Fruit fly (Drosophila melanogaster) whole organism, embryonic: Measurements from ENCODE around the gene Rab9D.

Source experiments
- CG10366 ChIP-seq: fragments of 200-800 bp; sonication (Bioruptor generic); IDR thresholded peaks from 2 replicates; pipeline ENCODE4 v1.3.6; 2022; ENCODE audit warnings: missing biosample characterization, missing genetic modification characterization
- CG11560 ChIP-seq: fragments of 200-800 bp; sonication (Bioruptor generic); IDR thresholded peaks from 3 replicates; pipeline ENCODE4 v1.3.6; 2022; ENCODE audit warnings: missing biosample characterization, missing genetic modification characterization
- CG12155 ChIP-seq: fragments of 200-800 bp; sonication (Bioruptor generic); optimal IDR thresholded peaks from 3 replicates; lab custom pipeline; 2016; ENCODE audit warnings: missing biosample characterization, missing genetic modification characterization
- CG15011 ChIP-seq: fragments of 200-800 bp; sonication (Bioruptor generic); optimal IDR thresholded peaks from 3 replicates; lab custom pipeline; 2018; ENCODE audit warnings: missing biosample characterization, mild to moderate bottlenecking, missing genetic modification characterization
- CG15479 ChIP-seq: fragments of 200-800 bp; sonication (Bioruptor generic); optimal IDR thresholded peaks from 3 replicates; lab custom pipeline; 2019; ENCODE audit warnings: missing biosample characterization, mild to moderate bottlenecking, missing genetic modification characterization, moderate library complexity
- CG17328 ChIP-seq: fragments of 200-800 bp; sonication (Bioruptor generic); IDR thresholded peaks from 2 replicates; pipeline ENCODE4 v1.3.6; 2022; ENCODE audit warnings: missing biosample characterization, missing genetic modification characterization
- CG17361 ChIP-seq: fragments of 200-800 bp; sonication (Bioruptor generic); IDR thresholded peaks from 3 replicates; pipeline ENCODE4 v1.3.6; 2022; ENCODE audit warnings: missing biosample characterization, missing genetic modification characterization
- CG17612 ChIP-seq: fragments of 200-800 bp; sonication (Bioruptor generic); IDR thresholded peaks from 2 replicates; pipeline ENCODE4 v1.3.6; 2022; ENCODE audit warnings: missing biosample characterization, missing genetic modification characterization
- CG2116 ChIP-seq: fragments of 200-800 bp; sonication (Bioruptor generic); optimal IDR thresholded peaks from 3 replicates; lab custom pipeline; 2018; ENCODE audit warnings: missing biosample characterization, mild to moderate bottlenecking, missing genetic modification characterization
- CG2120 ChIP-seq: fragments of 200-800 bp; sonication (Bioruptor generic); optimal IDR thresholded peaks from 3 replicates; lab custom pipeline; 2016; ENCODE audit warnings: missing biosample characterization, missing genetic modification characterization
- CG2199 ChIP-seq: fragments of 200-800 bp; sonication (Bioruptor generic); IDR thresholded peaks from 3 replicates; pipeline ENCODE4 v1.3.6; 2022; ENCODE audit warnings: missing biosample characterization, missing genetic modification characterization
- CG33557 ChIP-seq: fragments of 200-800 bp; sonication (Bioruptor generic); optimal IDR thresholded peaks from 2 replicates; lab custom pipeline; 2019; ENCODE audit warnings: missing biosample characterization, mild to moderate bottlenecking, missing genetic modification characterization, moderate library complexity
- CG4707 ChIP-seq: fragments of 200-800 bp; sonication (Bioruptor generic); optimal IDR thresholded peaks from 2 replicates; lab custom pipeline; 2018; ENCODE audit warnings: missing biosample characterization, mild to moderate bottlenecking, missing genetic modification characterization, moderate library complexity
- CG6683 ChIP-seq: fragments of 200-800 bp; sonication (Bioruptor generic); optimal IDR thresholded peaks from 2 replicates; lab custom pipeline; 2017; ENCODE audit warnings: missing biosample characterization, mild to moderate bottlenecking, missing genetic modification characterization, missing genetic modification reagents
- CG6689 ChIP-seq: fragments of 200-800 bp; sonication (Bioruptor generic); IDR thresholded peaks from 2 replicates; pipeline ENCODE4 v1.3.6; 2022; ENCODE audit warnings: missing biosample characterization, missing genetic modification characterization
- CG7786 ChIP-seq: fragments of 200-800 bp; sonication (Bioruptor generic); optimal IDR thresholded peaks from 2 replicates; lab custom pipeline; 2016; ENCODE audit warnings: missing biosample characterization, missing genetic modification characterization
- CG8281 ChIP-seq: fragments of 200-800 bp; sonication (Bioruptor generic); optimal IDR thresholded peaks from 2 replicates; lab custom pipeline; 2018; ENCODE audit warnings: missing biosample characterization, mild to moderate bottlenecking, missing genetic modification characterization, moderate library complexity
- CG8388 ChIP-seq: fragments of 200-800 bp; sonication (Bioruptor generic); optimal IDR thresholded peaks from 2 replicates; lab custom pipeline; 2019; ENCODE audit warnings: missing biosample characterization, mild to moderate bottlenecking, missing genetic modification characterization, moderate library complexity
- CG8944 ChIP-seq: fragments of 200-800 bp; sonication (Bioruptor generic); optimal IDR thresholded peaks from 3 replicates; lab custom pipeline; 2016; ENCODE audit warnings: missing biosample characterization, missing genetic modification characterization
- Camta ChIP-seq: fragments of 200-800 bp; sonication (Bioruptor generic); optimal IDR thresholded peaks from 2 replicates; lab custom pipeline; 2016; ENCODE audit warnings: missing biosample characterization, missing genetic modification characterization
- Ets65A ChIP-seq: fragments of 200-800 bp; sonication (Bioruptor generic); peaks from one replicate; lab custom pipeline; 2016; ENCODE audit warnings: missing biosample characterization, missing genetic modification characterization
- HLH3B ChIP-seq: fragments of 200-800 bp; sonication (Bioruptor generic); IDR thresholded peaks from 2 replicates; pipeline ENCODE4 v1.3.6; 2022; ENCODE audit warnings: missing biosample characterization, missing genetic modification characterization
- Jarid2 ChIP-seq: fragments of 200-800 bp; sonication (Bioruptor generic); optimal IDR thresholded peaks from 3 replicates; lab custom pipeline; 2017; ENCODE audit warnings: mild to moderate bottlenecking, missing biosample characterization, missing genetic modification reagents, missing genetic modification characterization
- Lpt ChIP-seq: fragments of >200 bp; optimal IDR thresholded peaks from 2 replicates; lab custom pipeline; 2018; ENCODE audit warnings: missing biosample characterization, missing genetic modification characterization
- Meics ChIP-seq: fragments of 200-800 bp; sonication (Bioruptor generic); optimal IDR thresholded peaks from 2 replicates; lab custom pipeline; 2017; ENCODE audit warnings: missing biosample characterization, mild to moderate bottlenecking, missing genetic modification characterization
- Mes4 ChIP-seq: fragments of 200-800 bp; sonication (Bioruptor generic); optimal IDR thresholded peaks from 2 replicates; lab custom pipeline; 2016; ENCODE audit warnings: missing biosample characterization, missing genetic modification characterization
- Poxn ChIP-seq: fragments of 200-800 bp; sonication (Bioruptor generic); IDR thresholded peaks from 2 replicates; pipeline ENCODE4 v1.3.6; 2022; ENCODE audit warnings: missing biosample characterization, missing genetic modification characterization
- Spps ChIP-seq: fragments of 200-800 bp; sonication (Bioruptor generic); optimal IDR thresholded peaks from 2 replicates; lab custom pipeline; 2018; ENCODE audit warnings: missing biosample characterization, mild to moderate bottlenecking, missing genetic modification characterization
- Stat92E ChIP-seq, 3 experiments: fragments of >200 bp in 2 of 3; fragments of 200-800 bp in 1 of 3; sonication (Bioruptor generic) in 1 of 3; optimal IDR thresholded peaks; 2 replicates each; lab custom pipeline; 2017 to 2019; ENCODE audit warnings: missing biosample characterization in 3 of 3, missing genetic modification characterization in 3 of 3, mild to moderate bottlenecking in 1 of 3, moderate library complexity in 1 of 3
- Trl ChIP-seq, 3 experiments: fragments of >200 bp in 2 of 3; fragments of 200-800 bp in 1 of 3; sonication (Bioruptor generic) in 1 of 3; optimal IDR thresholded peaks; 2 replicates in 1 of 3; 3 replicates in 2 of 3; lab custom pipeline; 2016 to 2017; ENCODE audit warnings: missing biosample characterization in 1 of 3, missing genetic modification characterization in 1 of 3
- Usf ChIP-seq: fragments of 200-800 bp; sonication (Bioruptor generic); optimal IDR thresholded peaks from 2 replicates; lab custom pipeline; 2017; ENCODE audit warnings: missing genotype, missing biosample characterization, missing genetic modification characterization
- YL-1 ChIP-seq: fragments of 200-800 bp; sonication (Bioruptor generic); optimal IDR thresholded peaks from 3 replicates; lab custom pipeline; 2017; ENCODE audit warnings: missing biosample characterization, mild to moderate bottlenecking, missing genetic modification characterization
- dati ChIP-seq: fragments of 200-800 bp; sonication (Bioruptor generic); IDR thresholded peaks from 2 replicates; pipeline ENCODE4 v1.3.6; 2022; ENCODE audit warnings: missing biosample characterization, missing genetic modification characterization
- esg ChIP-seq: fragments of 200-800 bp; sonication (Bioruptor generic); conservative IDR thresholded peaks from 2 replicates; pipeline ENCODE4 v1.3.6; 2022; ENCODE audit warnings: missing biosample characterization, missing genetic modification characterization
- exex ChIP-seq: fragments of 200-800 bp; sonication (Bioruptor generic); optimal IDR thresholded peaks from 4 replicates; lab custom pipeline; 2018; ENCODE audit warnings: missing biosample characterization, mild to moderate bottlenecking, missing genetic modification characterization, moderate library complexity
- fd3F ChIP-seq: fragments of 200-800 bp; sonication (Bioruptor generic); optimal IDR thresholded peaks from 2 replicates; lab custom pipeline; 2018; ENCODE audit warnings: missing biosample characterization, mild to moderate bottlenecking, missing genetic modification characterization, moderate library complexity
- gcm ChIP-seq: fragments of 200-800 bp; sonication (Bioruptor generic); optimal IDR thresholded peaks from 2 replicates; lab custom pipeline; 2019; ENCODE audit warnings: missing biosample characterization, mild to moderate bottlenecking, missing genetic modification characterization, moderate library complexity
- gfzf ChIP-seq: fragments of 200-800 bp; sonication (Bioruptor generic); optimal IDR thresholded peaks from 2 replicates; lab custom pipeline; 2016; ENCODE audit warnings: missing biosample characterization, mild to moderate bottlenecking, missing genetic modification characterization, moderate library complexity
- grau ChIP-seq: fragments of 200-800 bp; optimal IDR thresholded peaks from 3 replicates; lab custom pipeline; 2019; ENCODE audit warnings: missing biosample characterization, mild to moderate bottlenecking, missing genetic modification characterization, moderate library complexity
- inv ChIP-seq: fragments of 200-800 bp; sonication (Bioruptor generic); IDR thresholded peaks from 2 replicates; pipeline ENCODE4 v1.3.6; 2022; ENCODE audit warnings: missing biosample characterization, missing genetic modification characterization; ENCODE audit not compliant: partially characterized antibody
- kah ChIP-seq: fragments of 200-800 bp; sonication (Bioruptor generic); optimal IDR thresholded peaks from 2 replicates; lab custom pipeline; 2018; ENCODE audit warnings: missing biosample characterization, mild to moderate bottlenecking, missing genetic modification characterization
- mam ChIP-seq: fragments of 200-800 bp; sonication (Bioruptor generic); optimal IDR thresholded peaks from 3 replicates; lab custom pipeline; 2016; ENCODE audit warnings: missing biosample characterization, missing genetic modification characterization
- nerfin-1 ChIP-seq: fragments of 200-800 bp; sonication (Bioruptor generic); optimal IDR thresholded peaks from 3 replicates; lab custom pipeline; 2019; ENCODE audit warnings: missing biosample characterization, mild to moderate bottlenecking, missing genetic modification characterization, moderate library complexity
- pfk ChIP-seq: fragments of 200-800 bp; sonication (Bioruptor generic); optimal IDR thresholded peaks from 2 replicates; lab custom pipeline; 2018; ENCODE audit warnings: missing biosample characterization, mild to moderate bottlenecking, missing genetic modification characterization, moderate library complexity
- pum ChIP-seq: fragments of 200-800 bp; sonication (Bioruptor generic); optimal IDR thresholded peaks from 2 replicates; lab custom pipeline; 2016; ENCODE audit warnings: missing biosample characterization, missing genetic modification characterization
- pzg ChIP-seq: fragments of 200-800 bp; sonication (Bioruptor generic); optimal IDR thresholded peaks from 3 replicates; lab custom pipeline; 2018; ENCODE audit warnings: missing biosample characterization, mild to moderate bottlenecking, missing genetic modification characterization, moderate library complexity
- ranshi ChIP-seq: fragments of 200-800 bp; sonication (Bioruptor generic); IDR thresholded peaks from 2 replicates; pipeline ENCODE4 v1.3.6; 2022; ENCODE audit warnings: missing biosample characterization, missing genetic modification characterization
- sd ChIP-seq: fragments of 200-800 bp; sonication (Bioruptor generic); optimal IDR thresholded peaks from 3 replicates; lab custom pipeline; 2018; ENCODE audit warnings: missing biosample characterization, mild to moderate bottlenecking, missing genetic modification characterization, moderate library complexity
- seq ChIP-seq: fragments of 200-800 bp; sonication (Bioruptor generic); IDR thresholded peaks from 2 replicates; pipeline ENCODE4 v1.3.6; 2022; ENCODE audit warnings: missing biosample characterization, missing genetic modification characterization
- tna ChIP-seq: fragments of 200-800 bp; sonication (Bioruptor generic); IDR thresholded peaks from 2 replicates; pipeline ENCODE4 v1.3.6; 2022; ENCODE audit warnings: missing biosample characterization, missing genetic modification characterization; ENCODE audit not compliant: partially characterized antibody

Gene Rab9D

dm6 chrX:10543303-10543702, 45.6 kb upstream of the Rab9D start (continued):
- TF ChIP-seq pzg (GFP tag; lab: Kevin White, UChicago) (no peak), CG17612 (GFP tag; lab: Robert Waterston, UW) (0 out of 2 replicates have a peak, but pooled peaks have one; percentile 12), CG4707 (GFP tag; lab: Kevin White, UChicago) (no peak), mam (peak; percentile 20), CG15011 (GFP tag; lab: Kevin White, UChicago) (peak; percentile 22), tna (GFP tag; lab: Robert Waterston, UW) (no peak), Meics (GFP tag; lab: Kevin White, UChicago) (peak; percentile 41), Spps (tag; lab: Kevin White, UChicago) (peak; percentile 50), exex (no peak), ranshi (GFP tag; lab: Robert Waterston, UW) (0 out of 2 replicates have a peak, but pooled peaks have one; percentile 45), pum (GFP tag; lab: Kevin White, UChicago) (peak; percentile 51), CG17328 (GFP tag; lab: Robert Waterston, UW) (peak; percentile 63; the same call in 1 of the 2 replicates), CG7786 (GFP tag; lab: Kevin White, UChicago) (peak; percentile 42), gcm (GFP tag; lab: Kevin White, UChicago) (peak; percentile 50), pfk (GFP tag; lab: Kevin White, UChicago) (no peak), CG6689 (GFP tag; lab: Robert Waterston, UW) (peak; percentile 67), gfzf (GFP tag; lab: Kevin White, UChicago) (no peak), sd (tag; lab: Kevin White, UChicago) (no peak), CG15479 (no peak), CG12155 (GFP tag; lab: Kevin White, UChicago) (peak; percentile 17), CG8388 (GFP tag; lab: Kevin White, UChicago) (peak; percentile 76), grau (tag; lab: Kevin White, UChicago) (peak; percentile 60), Ets65A (peak; percentile 12), dati (GFP tag; lab: Robert Waterston, UW) (peak; percentile 70), Usf (GFP tag; lab: Kevin White, UChicago) (no peak), CG17361 (GFP tag; lab: Robert Waterston, UW) (peak; percentile 79), Trl (optimal IDR thresholded peaks at IDR 0.05; lab: Kevin White, UChicago) (no peak), Trl (GFP tag; optimal IDR thresholded peaks at IDR 0.05; lab: Kevin White, UChicago) (peak; percentile 58), CG6683 (GFP tag; lab: Kevin White, UChicago) (no peak), CG8281 (tag; lab: Kevin White, UChicago) (peak; percentile 17), seq (no peak), Mes4 (GFP tag; lab: Kevin White, UChicago) (no peak), nerfin-1 (peak; percentile 39), CG10366 (GFP tag; lab: Robert Waterston, UW) (peak; percentile 68), Camta (GFP tag; lab: Kevin White, UChicago) (peak; percentile 57), CG8944 (GFP tag; lab: Kevin White, UChicago) (peak; percentile 44), CG2199 (GFP tag; lab: Robert Waterston, UW) (no peak), CG2116 (no peak), Jarid2 (GFP tag; lab: Kevin White, UChicago) (no peak), fd3F (GFP tag; lab: Kevin White, UChicago) (no peak), CG33557 (GFP tag; lab: Kevin White, UChicago) (no peak), CG11560 (tag; lab: Robert Waterston, UW) (no peak), HLH3B (GFP tag; lab: Robert Waterston, UW) (peak; percentile 67), inv (GFP tag; lab: Robert Waterston, UW) (no peak), CG2120 (peak; percentile 55), esg (peak; percentile 34; the same call in 1 of the 2 replicates), kah (GFP tag; lab: Kevin White, UChicago) (no peak), Lpt (no peak), Poxn (GFP tag; lab: Robert Waterston, UW) (no peak), YL-1 (GFP tag; lab: Kevin White, UChicago) (no peak), Stat92E (GFP tag; optimal IDR thresholded peaks at IDR 0.05; lab: Kevin White, UChicago) (no peak)
